Fruit fly (Drosophila melanogaster): Measurements from ENCODE around the gene noc.
A peak's percentile ranks its signal among the peaks of the same experiment; 100 is the strongest.

The noc gene

dm6 chr2L:14440908-14441307 lies 49.8 kb upstream of the noc start (continued):
- peak; percentile 39 for TF ChIP-seq Med (GFP tag)
- TF ChIP-seq CG6765 (GFP tag; optimal IDR thresholded peaks at IDR 0.05) = peak; percentile 31
- peak; percentile 19 for TF ChIP-seq Deaf1 (tag; optimal IDR thresholded peaks at IDR 0.05)
- peak; percentile 14 for TF ChIP-seq twi (tag; optimal IDR thresholded peaks at IDR 0.05)
- no peak for TF ChIP-seq ap (GFP tag; IDR thresholded peaks at IDR 0.05)
- no peak for TF ChIP-seq gt (GFP tag; IDR thresholded peaks at IDR 0.05)
- TF ChIP-seq BEAF-32 (GFP tag; optimal IDR thresholded peaks at IDR 0.05) = no peak
- peak; percentile 45; the same call in 1 of the 3 replicates for TF ChIP-seq so (GFP tag; IDR thresholded peaks at IDR 0.05)
- no peak for TF ChIP-seq Hr39 (optimal IDR thresholded peaks at IDR 0.05)
- peak; percentile 51; the same call in 2 of the 3 replicates for TF ChIP-seq CG17361 (GFP tag; IDR thresholded peaks at IDR 0.05)
- peak; percentile 87 for TF ChIP-seq Ets65A (GFP tag)
- TF ChIP-seq bowl (GFP tag; IDR thresholded peaks at IDR 0.05) = no peak
- TF ChIP-seq prd (optimal IDR thresholded peaks at IDR 0.05) = no peak
- peak; percentile 69 for TF ChIP-seq prd (GFP tag; IDR thresholded peaks at IDR 0.05)
- peak; percentile 53 for TF ChIP-seq CG17359 (tag; optimal IDR thresholded peaks at IDR 0.05)
- TF ChIP-seq Aef1 (GFP tag; IDR thresholded peaks at IDR 0.05) = no peak
- TF ChIP-seq CG18764 (GFP tag; optimal IDR thresholded peaks at IDR 0.05) = peak; percentile 2
- TF ChIP-seq btn (GFP tag; optimal IDR thresholded peaks at IDR 0.05) = no peak
- no peak for TF ChIP-seq CG14441 (GFP tag; IDR thresholded peaks at IDR 0.05)

DNA sequence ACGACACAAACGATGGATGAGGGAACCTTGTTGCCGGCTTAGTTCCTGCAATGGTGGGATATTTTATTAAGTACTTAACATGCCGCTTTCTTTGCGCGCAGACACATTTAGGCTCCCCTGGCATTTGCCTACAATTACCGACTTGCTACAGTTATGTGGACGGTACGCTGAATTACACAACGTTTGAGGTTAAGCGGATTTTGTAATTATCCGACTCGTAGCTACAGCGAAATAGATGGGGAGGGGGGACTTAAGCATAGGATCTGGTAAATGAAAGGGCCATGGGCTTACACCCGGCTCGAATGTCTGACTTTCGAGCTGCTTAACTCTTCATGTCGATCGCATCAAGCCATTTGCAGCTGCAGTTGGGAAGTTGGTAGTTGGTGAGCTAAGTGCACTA lies 49.4 kb upstream of the noc start:
- TF ChIP-seq CG31224 (GFP tag; IDR thresholded peaks at IDR 0.05) = 0 out of 2 replicates have a peak, but pooled peaks have one; percentile 1
- peak; percentile 93 for TF ChIP-seq oc (tag; optimal IDR thresholded peaks at IDR 0.05)
- no peak for TF ChIP-seq CG4360 (GFP tag; IDR thresholded peaks at IDR 0.05)
- TF ChIP-seq tll (GFP tag; optimal IDR thresholded peaks at IDR 0.05) = peak in 1 of 2 experiments; percentile 13
- peak; percentile 30 for TF ChIP-seq sens (GFP tag)
- no peak for TF ChIP-seq pros (GFP tag; optimal IDR thresholded peaks at IDR 0.05)
- TF ChIP-seq CG4404 (GFP tag; IDR thresholded peaks at IDR 0.05) = 0 out of 2 replicates have a peak, but pooled peaks have one; percentile 5

dm6 chr2L:14442144-14443038 lies 48.3 kb upstream of the noc start:
- TF ChIP-seq gfzf (GFP tag; optimal IDR thresholded peaks at IDR 0.05) (no peak), CG8765 (GFP tag; IDR thresholded peaks at IDR 0.05) (no peak), gcm (GFP tag; optimal IDR thresholded peaks at IDR 0.05) (peak; percentile 1), D19A (tag; optimal IDR thresholded peaks at IDR 0.05) (peak; percentile 37), sr (GFP tag; IDR thresholded peaks at IDR 0.05) (0 out of 3 replicates have a peak, but pooled peaks have one; percentile 30), Pdp1 (GFP tag; optimal IDR thresholded peaks at IDR 0.05) (peak in 1 of 2 experiments; percentile 16), Sox102F (GFP tag; optimal IDR thresholded peaks at IDR 0.05) (peak; percentile 12), tin (GFP tag; optimal IDR thresholded peaks at IDR 0.05) (no peak), bcd (GFP tag; optimal IDR thresholded peaks at IDR 0.05) (no peak), crol (GFP tag; IDR thresholded peaks at IDR 0.05) (peak; percentile 81), CG7745 (tag; optimal IDR thresholded peaks at IDR 0.05) (peak; percentile 6), CG4328 (GFP tag; optimal IDR thresholded peaks at IDR 0.05) (peak; percentile 9), ems (GFP tag; optimal IDR thresholded peaks at IDR 0.05) (no peak), Sry-β (GFP tag; optimal IDR thresholded peaks at IDR 0.05) (no peak), CG10431 (GFP tag; optimal IDR thresholded peaks at IDR 0.05) (peak; percentile 20), CG8388 (GFP tag; optimal IDR thresholded peaks at IDR 0.05) (peak; percentile 17), Hr78 (GFP tag; optimal IDR thresholded peaks at IDR 0.05) (peak in 1 of 2 experiments; percentile 18), MESR4 (GFP tag; optimal IDR thresholded peaks at IDR 0.05) (no peak), Hr51 (GFP tag; optimal IDR thresholded peaks at IDR 0.05) (peak in 1 of 2 experiments; percentile 29), CG1024 (GFP tag; IDR thresholded peaks at IDR 0.05) (0 out of 2 replicates have a peak, but pooled peaks have one; percentile 22), sens (GFP tag) (peak; percentile 75), cg (GFP tag; optimal IDR thresholded peaks at IDR 0.05) (peak; percentile 15)

Measured in whole organism, embryonic.